Worm (Caenorhabditis elegans): Measurements from ENCODE around the gene set-5.

set-5 gene

DNA sequence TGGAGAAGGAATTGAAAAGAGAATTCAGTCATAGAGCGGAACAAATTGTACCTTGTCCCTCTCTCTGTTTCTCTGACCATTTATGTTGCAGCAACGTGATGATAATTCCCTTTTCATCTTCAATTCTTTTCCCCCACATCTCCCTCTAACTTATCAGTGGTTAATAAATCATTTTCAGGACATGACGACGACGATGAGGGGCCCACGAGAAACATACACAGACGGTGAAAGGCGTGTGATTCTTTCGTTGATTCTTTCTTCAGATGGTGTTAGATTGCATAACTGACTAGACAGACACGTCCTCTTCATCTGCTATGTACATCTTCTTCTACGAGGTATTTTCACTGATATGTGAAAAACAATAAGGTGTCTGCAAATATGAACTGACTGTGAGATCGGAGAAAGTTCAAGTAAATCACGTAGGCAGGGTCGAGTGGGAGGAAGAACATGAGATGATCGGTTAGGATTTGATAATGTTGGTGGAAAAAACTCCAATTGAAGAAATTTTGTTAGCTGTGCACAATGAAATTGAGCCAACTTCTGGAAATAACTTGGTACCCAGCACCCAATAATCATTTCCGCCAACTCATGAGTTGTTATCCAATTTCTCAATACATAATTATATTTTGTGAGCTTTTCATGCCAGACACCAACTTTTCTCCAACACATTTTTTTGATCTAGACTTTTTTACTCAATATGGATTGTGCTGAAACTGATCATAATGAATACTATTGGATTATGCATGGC, 38.0 kb upstream of the set-5 start, which contains the start of gene srh-17 (continued):
- no peak for TF ChIP-seq aly-2 (tag; optimal IDR thresholded peaks at IDR 0.05)
- peak; percentile 95 for TF ChIP-seq nhr-85 (tag)
- peak; percentile 91 for TF ChIP-seq blmp-1 (tag; optimal IDR thresholded peaks at IDR 0.05)
- peak; percentile 64 for TF ChIP-seq snu-23 (GFP tag; optimal IDR thresholded peaks at IDR 0.05)
- no peak for TF ChIP-seq sptf-1 (tag; optimal IDR thresholded peaks at IDR 0.05)
- peak; percentile 43 for TF ChIP-seq nhr-19 (GFP tag; conservative IDR thresholded peaks at IDR 0.05)
- no peak for TF ChIP-seq unc-62 (GFP tag; optimal IDR thresholded peaks at IDR 0.05)
- no peak for TF ChIP-seq nhr-11 (tag; optimal IDR thresholded peaks at IDR 0.05)
- TF ChIP-seq Y116A8C.19 (tag; optimal IDR thresholded peaks at IDR 0.05; ENCODE audit: borderline replicate concordance) = no peak
- peak; percentile 77 for TF ChIP-seq nhr-71 (tag; optimal IDR thresholded peaks at IDR 0.05)

DNA sequence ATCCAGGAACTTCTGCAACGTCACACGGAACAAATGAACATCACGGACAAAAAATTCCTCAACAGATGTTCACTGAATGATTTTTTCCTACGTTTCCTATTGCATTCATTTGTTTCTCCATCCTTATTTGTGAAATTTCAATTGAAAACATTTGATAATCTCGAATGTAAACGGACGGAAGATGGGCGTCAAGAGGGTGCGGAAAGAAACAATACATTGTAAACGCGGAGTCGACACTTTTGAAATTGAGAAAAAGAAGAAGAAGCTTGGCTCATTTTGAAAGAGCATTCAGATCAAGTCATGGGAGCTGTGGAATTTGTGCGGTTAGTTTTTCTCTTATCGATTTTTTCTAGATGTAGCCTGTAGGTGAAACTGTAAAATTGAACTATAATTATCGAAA, 35.8 kb upstream of the set-5 start, which contains the start of gene C47E8.9:
Gene C47E8.9 (plus strand): TSS at position 301 of the 400 bp plus-strand sequence.
- TF ChIP-seq alr-1 (tag; optimal IDR thresholded peaks at IDR 0.05; ENCODE audit: borderline replicate concordance) (no peak), fkh-4 (tag; optimal IDR thresholded peaks at IDR 0.05; ENCODE audit: borderline replicate concordance) (no peak), ets-5 (GFP tag; IDR thresholded peaks at IDR 0.05) (no peak), C16A3.4 (tag; optimal IDR thresholded peaks at IDR 0.05) (no peak), dpl-1 (GFP tag; optimal IDR thresholded peaks at IDR 0.05) (no peak), ceh-88 (GFP tag; IDR thresholded peaks at IDR 0.05) (no peak), ztf-11 (tag; optimal IDR thresholded peaks at IDR 0.05) (no peak), ceh-90 (tag; optimal IDR thresholded peaks at IDR 0.05) (no peak)

DNA sequence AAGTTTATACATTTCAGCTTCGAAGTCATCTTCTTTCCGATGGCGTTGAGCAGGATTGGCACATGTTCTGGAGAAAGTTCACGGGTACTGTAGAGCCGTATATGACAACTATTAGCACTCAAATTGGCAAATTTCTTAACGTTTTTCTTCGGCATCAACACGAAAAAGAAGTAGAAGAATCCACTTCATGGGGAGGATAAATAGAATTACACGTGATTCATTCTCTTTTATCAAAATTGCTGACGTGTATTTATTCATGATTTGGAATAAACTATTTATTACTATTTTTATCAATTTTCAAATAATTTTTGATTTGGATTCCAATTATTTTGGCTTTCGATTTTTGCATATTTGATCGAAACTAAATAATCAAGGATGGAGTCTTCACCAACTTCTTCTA, 33.0 kb upstream of the set-5 start, which contains the start of gene C47E8.1:
Gene C47E8.1 (plus strand): TSS at position 301 of the 400 bp plus-strand sequence.
- TF ChIP-seq aha-1 (tag; optimal IDR thresholded peaks at IDR 0.05) = no peak
- no peak for TF ChIP-seq nhr-90 (tag; optimal IDR thresholded peaks at IDR 0.05; ENCODE audit: poor library complexity)

DNA sequence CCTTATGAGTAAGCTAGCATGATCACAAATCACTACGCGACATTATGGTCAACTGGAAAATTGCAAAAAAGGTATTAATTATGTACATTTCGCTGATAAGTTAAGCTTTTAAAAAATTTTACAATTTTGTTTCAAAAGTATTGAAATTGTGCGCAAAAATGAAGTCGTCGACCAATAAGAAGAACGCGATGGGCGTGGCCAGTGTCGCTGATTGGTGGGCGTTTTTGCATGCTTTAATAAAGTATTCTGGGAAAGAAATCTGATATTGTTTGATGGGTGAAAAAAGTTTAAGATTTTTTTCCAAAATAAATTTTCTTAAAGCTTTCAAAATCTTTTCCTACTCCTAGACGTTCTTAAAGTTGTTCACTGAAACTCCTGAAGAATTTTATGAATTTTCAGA, 20.5 kb upstream of the set-5 start:
- no peak for TF ChIP-seq ceh-63 (GFP tag; optimal IDR thresholded peaks at IDR 0.05)
- no peak for TF ChIP-seq C16A3.4 (tag; optimal IDR thresholded peaks at IDR 0.05)
- no peak for TF ChIP-seq ztf-11 (tag; optimal IDR thresholded peaks at IDR 0.05)
- TF ChIP-seq ceh-90 (tag; optimal IDR thresholded peaks at IDR 0.05) = no peak
- TF ChIP-seq fos-1 (tag; optimal IDR thresholded peaks at IDR 0.05) = no peak
- TF ChIP-seq nhr-90 (tag; optimal IDR thresholded peaks at IDR 0.05; ENCODE audit: poor library complexity) = no peak
- no peak for TF ChIP-seq aly-2 (tag; optimal IDR thresholded peaks at IDR 0.05)
- TF ChIP-seq ceh-8 (GFP tag; optimal IDR thresholded peaks at IDR 0.05) = no peak
- TF ChIP-seq F16B12.6 (tag; optimal IDR thresholded peaks at IDR 0.05) = no peak
- no peak for TF ChIP-seq egl-13 (tag; optimal IDR thresholded peaks at IDR 0.05)
- TF ChIP-seq pqm-1 (tag; optimal IDR thresholded peaks at IDR 0.05) = no peak
- TF ChIP-seq lsy-2 (tag; optimal IDR thresholded peaks at IDR 0.05) = no peak
- TF ChIP-seq jun-1 (tag; optimal IDR thresholded peaks at IDR 0.05) = no peak
- TF ChIP-seq sox-4 (tag; optimal IDR thresholded peaks at IDR 0.05) = no peak
- TF ChIP-seq aha-1 (tag; optimal IDR thresholded peaks at IDR 0.05) = no peak
- no peak for TF ChIP-seq pag-3 (tag; optimal IDR thresholded peaks at IDR 0.05; ENCODE audit: borderline replicate concordance, insufficient read depth)

DNA sequence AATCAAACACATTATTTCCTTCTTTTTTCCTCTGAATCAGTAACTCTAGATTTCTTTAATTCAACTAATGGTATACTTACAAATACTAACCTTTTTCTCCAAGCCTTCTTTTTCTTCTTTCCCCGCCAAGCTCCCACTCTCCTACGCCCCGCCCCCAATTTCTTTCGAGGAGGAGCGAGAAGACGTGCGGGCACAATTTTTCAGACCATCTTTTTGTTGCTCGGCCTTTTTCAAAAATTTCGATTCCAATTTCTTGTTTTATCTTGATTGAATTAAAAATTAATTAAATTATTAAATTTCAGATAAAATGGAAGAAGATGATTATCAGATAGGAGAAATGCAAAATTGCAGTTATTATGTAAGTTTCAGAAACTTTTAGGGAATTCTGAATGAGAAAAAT, 18.8 kb upstream of the set-5 start, which contains the start of gene C47E8.3:
Gene C47E8.3 (plus strand): TSS at position 301 of the 400 bp plus-strand sequence.
- no peak for TF ChIP-seq nhr-84 (tag; optimal IDR thresholded peaks at IDR 0.05)
- TF ChIP-seq hpl-2 (GFP tag; optimal IDR thresholded peaks at IDR 0.05) = no peak

All from whole organism, L1 larva.